Worm (Caenorhabditis elegans): Measurements from ENCODE around the gene T14G8.3.

The T14G8.3 gene

DNA sequence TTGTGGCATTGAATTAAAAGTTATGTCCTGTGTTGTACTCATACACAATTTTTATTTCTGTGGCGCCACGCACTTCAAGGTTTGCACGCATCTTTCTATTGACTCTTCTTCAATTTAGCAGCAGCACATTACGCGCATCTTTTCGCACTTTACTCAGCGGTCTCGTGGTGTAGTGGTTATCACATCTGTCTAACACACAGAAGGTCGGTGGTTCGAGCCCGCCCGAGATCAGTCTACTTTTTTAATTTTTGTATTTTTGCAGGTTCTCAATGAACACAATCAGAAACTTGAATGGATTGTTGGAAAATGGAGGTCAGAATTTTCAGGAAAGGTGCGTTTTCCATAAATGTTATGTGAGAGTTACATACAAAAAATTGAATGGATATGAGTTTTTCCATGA, 17.5 kb upstream of the T14G8.3 start:
- TF ChIP-seq ceh-88 (GFP tag; IDR thresholded peaks at IDR 0.05) (0 out of 2 replicates have a peak, but pooled peaks have one; percentile 39), snu-23 (GFP tag; optimal IDR thresholded peaks at IDR 0.05) (peak; percentile 78), unc-98 (GFP tag; IDR thresholded peaks at IDR 0.05) (no peak), nhr-19 (GFP tag; conservative IDR thresholded peaks at IDR 0.05) (peak; percentile 73), zag-1 (tag; optimal IDR thresholded peaks at IDR 0.05) (no peak), ets-5 (GFP tag; IDR thresholded peaks at IDR 0.05) (no peak), fkh-4 (tag; optimal IDR thresholded peaks at IDR 0.05; ENCODE audit: borderline replicate concordance) (peak; percentile 5), unc-86 (tag; optimal IDR thresholded peaks at IDR 0.05) (no peak), lin-13 (GFP tag; optimal IDR thresholded peaks at IDR 0.05) (no peak), mef-2 (tag; optimal IDR thresholded peaks at IDR 0.05) (no peak), unc-30 (tag; optimal IDR thresholded peaks at IDR 0.05) (no peak), pag-3 (tag; optimal IDR thresholded peaks at IDR 0.05; ENCODE audit: borderline replicate concordance, insufficient read depth) (no peak), aly-2 (tag; optimal IDR thresholded peaks at IDR 0.05) (no peak), nhr-84 (tag; optimal IDR thresholded peaks at IDR 0.05) (no peak), nhr-20 (tag; optimal IDR thresholded peaks at IDR 0.05) (peak; percentile 67), lir-3 (tag; optimal IDR thresholded peaks at IDR 0.05; ENCODE audit: poor library complexity) (peak; percentile 55), hlh-4 (tag; optimal IDR thresholded peaks at IDR 0.05) (no peak), nhr-11 (tag; optimal IDR thresholded peaks at IDR 0.05) (no peak), pqm-1 (tag; optimal IDR thresholded peaks at IDR 0.05) (no peak), lin-14 (GFP tag; optimal IDR thresholded peaks at IDR 0.05) (peak; percentile 51), sup-37 (GFP tag; optimal IDR thresholded peaks at IDR 0.05) (no peak), ceh-82 (tag; optimal IDR thresholded peaks at IDR 0.05) (peak; percentile 17 to 39 (median 34)), mep-1 (tag; optimal IDR thresholded peaks at IDR 0.05) (no peak), vab-15 (tag; optimal IDR thresholded peaks at IDR 0.05) (no peak), fos-1 (tag; optimal IDR thresholded peaks at IDR 0.05) (peak; percentile 19), nhr-71 (tag; optimal IDR thresholded peaks at IDR 0.05) (peak; percentile 68), zip-4 (GFP tag; optimal IDR thresholded peaks at IDR 0.05) (no peak), ztf-11 (tag; optimal IDR thresholded peaks at IDR 0.05) (peak in 1 of 2 experiments; percentile 4), dsc-1 (tag; optimal IDR thresholded peaks at IDR 0.05) (peak; percentile 73), lsy-2 (tag; optimal IDR thresholded peaks at IDR 0.05) (peak; percentile 36 to 54), isw-1 (GFP tag; IDR thresholded peaks at IDR 0.05) (no peak), lin-35 (GFP tag; optimal IDR thresholded peaks at IDR 0.05) (peak; percentile 31 to 75), mdl-1 (tag; optimal IDR thresholded peaks at IDR 0.05) (peak in 1 of 2 experiments; percentile 51), unc-130 (tag; optimal IDR thresholded peaks at IDR 0.05) (peak; percentile 63), dpl-1 (GFP tag; optimal IDR thresholded peaks at IDR 0.05) (peak in 1 of 3 experiments; percentile 2), swsn-7 (tag; optimal IDR thresholded peaks at IDR 0.05) (peak; percentile 58), F16B12.6 (tag; optimal IDR thresholded peaks at IDR 0.05) (peak; percentile 5), grh-1 (GFP tag; IDR thresholded peaks at IDR 0.05) (peak; percentile 37; the same call in 1 of the 2 replicates), efl-1 (optimal IDR thresholded peaks at IDR 0.05) (peak; percentile 0 to 12), efl-1 (GFP tag; optimal IDR thresholded peaks at IDR 0.05 in 1 of 2) (peak in 1 of 2 experiments; percentile 89), fkh-10 (GFP tag; optimal IDR thresholded peaks at IDR 0.05) (peak; percentile 20), lin-15B (tag; optimal IDR thresholded peaks at IDR 0.05) (no peak), sox-4 (tag; optimal IDR thresholded peaks at IDR 0.05) (no peak), pax-3 (tag; optimal IDR thresholded peaks at IDR 0.05) (peak; percentile 28), aha-1 (tag; optimal IDR thresholded peaks at IDR 0.05) (no peak), nhr-90 (tag; optimal IDR thresholded peaks at IDR 0.05; ENCODE audit: poor library complexity) (peak; percentile 66), alr-1 (tag; optimal IDR thresholded peaks at IDR 0.05; ENCODE audit: borderline replicate concordance) (no peak), nhr-47 (tag; optimal IDR thresholded peaks at IDR 0.05) (peak; percentile 69), nhr-77 (tag; optimal IDR thresholded peaks at IDR 0.05) (no peak), nhr-12 (tag; optimal IDR thresholded peaks at IDR 0.05) (no peak), mab-9 (GFP tag; IDR thresholded peaks at IDR 0.05) (0 out of 2 replicates have a peak, but pooled peaks have one; percentile 28), xbp-1 (tag; optimal IDR thresholded peaks at IDR 0.05) (peak; percentile 48), rnt-1 (tag; optimal IDR thresholded peaks at IDR 0.05) (peak; percentile 71)

Data from whole organism, L1 larva.